Worm (Caenorhabditis elegans): Measurements from ENCODE around the gene marc-1.
A peak's percentile ranks its signal among the peaks of the same experiment; 100 is the strongest.

DNA sequence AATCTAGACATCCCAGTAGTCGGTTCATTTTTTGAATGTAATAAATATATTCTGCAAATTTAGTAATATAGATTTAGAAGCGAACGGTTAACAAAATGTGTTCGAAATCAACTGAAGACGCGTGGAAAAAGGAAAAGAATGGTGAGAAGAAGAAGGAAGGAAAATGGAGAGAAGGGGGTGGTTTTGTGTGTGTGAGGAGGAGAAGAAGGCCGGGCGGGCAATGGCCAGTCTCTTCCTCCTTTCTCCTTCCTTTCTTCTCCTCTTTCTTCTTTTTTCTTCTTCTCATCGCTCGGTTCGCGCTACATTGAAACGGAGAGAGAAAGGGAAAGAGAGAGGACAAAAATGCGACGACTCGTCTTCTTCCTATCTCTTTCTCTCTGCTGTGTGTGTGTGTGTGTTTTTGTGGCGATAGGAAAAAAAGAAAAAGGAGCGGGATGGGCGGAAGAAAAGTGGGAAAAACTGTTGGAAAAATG, 47.4 kb upstream of the marc-1 start, which contains the start of gene ztf-9:
- no peak for TF ChIP-seq pqm-1 (tag; optimal IDR thresholded peaks at IDR 0.05)
- TF ChIP-seq elt-2 (tag; optimal IDR thresholded peaks at IDR 0.05) = peak; percentile 43
- TF ChIP-seq skn-1 (tag; optimal IDR thresholded peaks at IDR 0.05) = no peak
- TF ChIP-seq aly-2 (tag; optimal IDR thresholded peaks at IDR 0.05) = no peak
- no peak for TF ChIP-seq unc-62 (GFP tag; optimal IDR thresholded peaks at IDR 0.05)
- no peak for TF ChIP-seq nhr-77 (tag; optimal IDR thresholded peaks at IDR 0.05)
- no peak for TF ChIP-seq egl-27 (tag; optimal IDR thresholded peaks at IDR 0.05)
- TF ChIP-seq elt-3 (tag; optimal IDR thresholded peaks at IDR 0.05) = no peak

Data from whole organism, L3 larva.